Worm (Caenorhabditis elegans): Measurements from ENCODE around the gene srh-136.
A peak's percentile ranks its signal among the peaks of the same experiment; 100 is the strongest.

Gene srh-136

ce11 chrV:16446191-16446590 is 51.2 kb downstream of the srh-136 start:
- TF ChIP-seq ets-7 (tag; optimal IDR thresholded peaks at IDR 0.05): no peak
- TF ChIP-seq scrt-1 (GFP tag; IDR thresholded peaks at IDR 0.05): no peak
- TF ChIP-seq ceh-36 (tag; optimal IDR thresholded peaks at IDR 0.05): peak; percentile 69
- TF ChIP-seq aly-1 (tag; optimal IDR thresholded peaks at IDR 0.05): no peak

All from whole organism, early embryonic.